Worm (Caenorhabditis elegans): ENCODE data around the gene gon-4.

- TF ChIP-seq pag-3 (tag; optimal IDR thresholded peaks at IDR 0.05; ENCODE audit: borderline replicate concordance) = no peak
- no peak for TF ChIP-seq F13H6.1 (tag; optimal IDR thresholded peaks at IDR 0.05)
- TF ChIP-seq ttx-3 (tag; optimal IDR thresholded peaks at IDR 0.05) = no peak
- no peak for TF ChIP-seq elt-2 (tag; optimal IDR thresholded peaks at IDR 0.05)
- no peak for TF ChIP-seq pqm-1 (tag; optimal IDR thresholded peaks at IDR 0.05)
- TF ChIP-seq rnt-1 (tag; optimal IDR thresholded peaks at IDR 0.05) = no peak
- no peak for TF ChIP-seq nhr-11 (tag; optimal IDR thresholded peaks at IDR 0.05)
- TF ChIP-seq tbx-2 (tag; optimal IDR thresholded peaks at IDR 0.05) = no peak
- TF ChIP-seq elt-4 (tag; optimal IDR thresholded peaks at IDR 0.05) = no peak
- no peak for TF ChIP-seq zip-5 (tag; optimal IDR thresholded peaks at IDR 0.05)
- no peak for TF ChIP-seq fkh-6 (tag; optimal IDR thresholded peaks at IDR 0.05)
Measured at ce11 chrIV:10221187-10221586, 23.6 kb downstream of the gon-4 start, which contains the start of gene tram-1.

Measured in whole organism, late embryonic.